Worm (Caenorhabditis elegans) whole organism, L4/young adult: ENCODE measurements around the gene capg-2.

Experiments used
- dao-5 ChIP-seq: sonication (generic microtip); optimal IDR thresholded peaks from 2 replicates; lab custom pipeline; 2016; ENCODE audit warnings: missing genotype, missing genetic modification characterization, moderate library complexity, missing compliant biosample characterization
- him-1 ChIP-seq: sonication (generic microtip); optimal IDR thresholded peaks from 2 replicates; lab custom pipeline; 2016; ENCODE audit warnings: missing genotype, missing genetic modification reagents, missing genetic modification characterization, missing compliant biosample characterization

- TF ChIP-seq dao-5 (tag; lab: Kevin White, UChicago): no peak
- no peak for TF ChIP-seq him-1
These were observed 22.4 kb downstream of the capg-2 start for ce11 chrV:12294091-12294490.
